Worm (Caenorhabditis elegans) whole organism, young adult: ENCODE results near the gene pals-37.

ENCODE experiments used
- F55B11.4 ChIP-seq: sonication (generic microtip); optimal IDR thresholded peaks from 2 replicates; lab custom pipeline; 2016; ENCODE audit warnings: missing compliant biosample characterization, missing genetic modification characterization, borderline replicate concordance; ENCODE audit not compliant: insufficient read depth
- ekl-4 ChIP-seq: fragments of 200-800 bp; sonication (Bioruptor generic); IDR thresholded peaks from 2 replicates; pipeline ENCODE4 v1.3.6; 2022; ENCODE audit warnings: missing genetic modification reagents, missing genetic modification characterization, missing compliant biosample characterization
- lin-26 ChIP-seq: fragments of 200-800 bp; sonication (Bioruptor generic); IDR thresholded peaks from 2 replicates; pipeline ENCODE4 v1.3.6; 2022; ENCODE audit warnings: missing genetic modification reagents, missing genetic modification characterization, missing compliant biosample characterization
- nhr-27 ChIP-seq: fragments of 200-800 bp; sonication (Bioruptor generic); optimal IDR thresholded peaks from 2 replicates; lab custom pipeline; 2018; ENCODE audit warnings: mild to moderate bottlenecking, missing genetic modification characterization, moderate library complexity, missing compliant biosample characterization
- tlf-1 ChIP-seq: fragments of 200-800 bp; sonication (Bioruptor generic); optimal IDR thresholded peaks from 2 replicates; lab custom pipeline; 2018; ENCODE audit warnings: mild to moderate bottlenecking, missing genetic modification characterization, missing compliant biosample characterization

DNA sequence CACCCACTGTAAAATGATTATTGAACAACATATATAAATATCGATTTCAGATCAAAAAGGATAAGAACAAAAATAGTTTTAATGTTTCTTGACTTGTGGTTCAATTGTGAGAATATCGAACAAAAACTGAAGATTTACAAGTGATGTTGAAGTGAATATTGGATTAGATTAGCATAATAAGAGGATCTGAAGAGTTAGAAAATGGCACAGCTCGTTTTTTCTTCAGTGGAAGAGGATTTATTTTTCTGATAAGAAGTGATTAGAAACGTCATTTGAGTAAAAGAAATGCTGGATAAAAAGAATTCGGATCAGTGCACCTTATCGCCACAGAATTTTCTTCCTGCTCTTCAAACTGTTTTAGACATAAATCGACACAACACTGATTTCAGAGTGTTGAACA is 45.6 kb downstream of the pals-37 start, which contains the start of gene twk-14:
- TF ChIP-seq tlf-1 (GFP tag; lab: Kevin White, UChicago) (no peak), lin-26 (GFP tag; lab: Robert Waterston, UW) (no peak), nhr-27 (tag; lab: Kevin White, UChicago) (no peak), F55B11.4 (no peak), ekl-4 (GFP tag; lab: Robert Waterston, UW) (no peak)
